Worm (Caenorhabditis elegans): Measurements from ENCODE around the gene nhr-209.

The nhr-209 gene

DNA sequence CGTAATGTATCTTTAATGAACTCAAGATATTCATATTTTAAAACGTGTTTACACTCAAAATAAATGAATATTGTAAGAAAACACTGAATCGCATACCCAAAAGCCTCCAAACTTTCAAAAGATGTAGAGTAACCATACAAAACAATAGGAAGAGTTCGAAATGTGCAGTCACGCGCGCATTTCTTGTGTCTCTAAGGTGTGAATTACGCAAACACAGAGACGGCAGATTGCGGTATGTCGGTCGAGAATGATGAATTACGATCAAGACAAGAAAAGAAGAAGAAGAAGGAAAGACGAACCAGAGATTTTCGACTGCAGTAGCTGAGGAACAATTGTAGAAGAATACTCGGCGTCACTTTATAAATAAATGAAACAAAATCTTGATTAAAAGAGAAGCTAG lies 13.5 kb downstream of the nhr-209 start, which contains the start of gene lhpp-1:
Gene lhpp-1 (minus strand): TSS at position 354 of the 400 bp plus-strand sequence.
- TF ChIP-seq lin-39 (tag; optimal IDR thresholded peaks at IDR 0.05): no peak
- TF ChIP-seq Y55F3AM.14 (GFP tag; optimal IDR thresholded peaks at IDR 0.05): no peak
- TF ChIP-seq ZK546.5 (tag; optimal IDR thresholded peaks at IDR 0.05): no peak
- TF ChIP-seq lin-13 (GFP tag; optimal IDR thresholded peaks at IDR 0.05): no peak
- TF ChIP-seq nhr-129 (tag; optimal IDR thresholded peaks at IDR 0.05): peak; percentile 50
- peak; percentile 29 for TF ChIP-seq unc-55 (GFP tag; optimal IDR thresholded peaks at IDR 0.05)
- TF ChIP-seq sma-3 (GFP tag; optimal IDR thresholded peaks at IDR 0.05): no peak

DNA sequence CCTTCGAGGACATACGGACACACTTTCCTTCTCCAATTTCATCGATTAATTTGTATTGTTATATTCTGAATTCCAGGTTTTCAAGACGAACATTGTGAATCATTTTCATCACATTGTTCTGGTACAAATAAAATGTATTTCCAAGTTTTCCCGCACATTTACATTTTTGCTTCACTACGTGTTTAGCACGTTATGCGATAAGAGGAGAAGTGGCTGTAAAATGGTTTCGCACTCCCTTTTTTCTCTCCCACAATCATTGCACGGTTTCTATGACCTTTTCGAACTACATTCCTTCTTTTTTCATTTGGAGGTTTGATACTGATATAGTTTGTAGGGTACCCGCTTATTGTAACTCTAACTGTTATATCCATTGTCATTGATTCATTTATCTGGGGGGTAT lies 15.8 kb downstream of the nhr-209 start:
- TF ChIP-seq fos-1 (tag; optimal IDR thresholded peaks at IDR 0.05) (peak; percentile 64), blmp-1 (tag; optimal IDR thresholded peaks at IDR 0.05; ENCODE audit: insufficient read depth) (no peak)

DNA sequence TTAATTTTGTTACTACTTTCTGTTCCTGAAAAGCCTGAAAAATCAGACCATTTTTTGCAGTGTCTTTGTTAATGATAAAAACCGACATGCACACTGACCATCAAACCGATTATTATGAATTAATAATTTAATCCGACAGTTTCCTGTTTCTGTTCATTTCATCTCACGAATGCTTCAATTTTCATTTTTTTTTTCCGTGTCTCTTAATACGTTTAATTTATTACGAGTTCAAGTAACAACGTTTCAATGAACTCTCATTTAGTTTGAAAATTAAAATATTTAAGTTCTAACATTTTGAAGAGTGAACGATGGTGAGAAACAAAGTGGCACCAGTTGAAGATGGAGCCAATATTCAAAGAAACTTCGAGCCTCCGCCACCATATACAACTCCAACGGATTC lies 16.7 kb downstream of the nhr-209 start, which contains the start of gene spin-1:
Gene spin-1 (plus strand): TSS at position 301 of the 400 bp plus-strand sequence.
- TF ChIP-seq ceh-82 (tag; optimal IDR thresholded peaks at IDR 0.05) (no peak), crh-2 (tag; optimal IDR thresholded peaks at IDR 0.05) (no peak), Y55F3AM.14 (GFP tag; optimal IDR thresholded peaks at IDR 0.05) (no peak), zag-1 (tag; optimal IDR thresholded peaks at IDR 0.05) (no peak), snpc-4 (tag; optimal IDR thresholded peaks at IDR 0.05) (no peak), peb-1 (tag; optimal IDR thresholded peaks at IDR 0.05) (no peak)

DNA sequence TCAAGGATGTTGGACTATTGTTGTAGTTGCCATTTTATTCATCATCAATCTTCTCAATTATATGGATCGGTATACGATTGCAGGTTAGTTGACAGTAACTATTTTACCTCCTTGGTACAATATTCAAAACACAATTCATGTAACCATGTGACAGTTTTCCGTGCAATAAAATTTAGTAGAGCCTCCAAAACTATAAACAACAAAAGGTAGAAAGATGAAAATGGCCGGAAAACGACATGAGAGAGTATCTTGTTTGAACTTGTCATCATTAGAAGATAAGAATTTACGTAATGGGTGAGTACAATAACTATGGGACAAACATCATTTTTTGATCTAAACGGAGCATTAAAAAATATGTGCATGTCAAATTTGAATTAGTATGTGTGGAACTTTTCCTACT lies 17.2 kb downstream of the nhr-209 start:
- TF ChIP-seq F13H6.1 (tag; optimal IDR thresholded peaks at IDR 0.05): no peak
- no peak for TF ChIP-seq lin-11 (tag; optimal IDR thresholded peaks at IDR 0.05)
- TF ChIP-seq alr-1 (tag; optimal IDR thresholded peaks at IDR 0.05): no peak
- no peak for TF ChIP-seq nhr-237 (tag; optimal IDR thresholded peaks at IDR 0.05)
- peak; percentile 20 for TF ChIP-seq sma-9 (GFP tag; optimal IDR thresholded peaks at IDR 0.05)
- no peak for TF ChIP-seq sma-9 (tag; optimal IDR thresholded peaks at IDR 0.05)

DNA sequence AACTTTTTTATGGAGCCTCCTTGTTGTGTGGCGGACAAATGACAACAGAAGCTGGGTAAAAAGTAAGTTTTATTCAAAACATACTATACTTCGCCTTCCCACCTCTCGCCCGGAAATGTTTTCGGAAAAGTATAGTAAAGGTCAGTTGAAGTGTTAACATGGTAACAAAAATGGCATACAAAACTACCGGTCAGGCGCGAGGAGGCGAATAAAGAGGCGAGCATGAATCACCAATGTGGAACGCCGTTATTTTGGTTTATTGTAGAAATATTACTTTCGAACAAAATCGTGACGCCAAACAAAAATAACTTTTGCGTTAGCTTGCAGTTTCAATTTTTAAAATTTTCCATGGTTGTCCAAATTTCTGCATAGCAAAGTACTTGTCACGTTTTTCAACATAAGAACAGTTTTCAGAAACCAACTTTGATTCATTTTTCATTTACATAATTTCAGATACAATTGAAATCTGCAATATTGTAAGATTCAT lies 19.7 kb downstream of the nhr-209 start, which contains the start of gene C13C4.8:
Gene C13C4.8 (plus strand): TSS at position 437 of the 487 bp plus-strand sequence.
- TF ChIP-seq lin-11 (tag; optimal IDR thresholded peaks at IDR 0.05) (no peak), dmd-4 (tag; optimal IDR thresholded peaks at IDR 0.05) (no peak), sma-9 (GFP tag; optimal IDR thresholded peaks at IDR 0.05) (no peak), sma-9 (tag; optimal IDR thresholded peaks at IDR 0.05) (no peak), ceh-16 (tag; optimal IDR thresholded peaks at IDR 0.05) (no peak), sem-4 (tag; optimal IDR thresholded peaks at IDR 0.05) (no peak), mbf-1 (tag; optimal IDR thresholded peaks at IDR 0.05) (no peak), nhr-21 (tag; optimal IDR thresholded peaks at IDR 0.05) (no peak), C34F6.9 (tag; optimal IDR thresholded peaks at IDR 0.05) (no peak), ztf-4 (tag; optimal IDR thresholded peaks at IDR 0.05) (no peak), nhr-129 (tag; optimal IDR thresholded peaks at IDR 0.05) (no peak), nhr-10 (tag; optimal IDR thresholded peaks at IDR 0.05) (no peak), elt-1 (tag; optimal IDR thresholded peaks at IDR 0.05) (no peak), lin-39 (tag; optimal IDR thresholded peaks at IDR 0.05) (no peak), lsy-2 (tag; optimal IDR thresholded peaks at IDR 0.05) (no peak), R02D3.7 (tag; optimal IDR thresholded peaks at IDR 0.05) (no peak)

DNA sequence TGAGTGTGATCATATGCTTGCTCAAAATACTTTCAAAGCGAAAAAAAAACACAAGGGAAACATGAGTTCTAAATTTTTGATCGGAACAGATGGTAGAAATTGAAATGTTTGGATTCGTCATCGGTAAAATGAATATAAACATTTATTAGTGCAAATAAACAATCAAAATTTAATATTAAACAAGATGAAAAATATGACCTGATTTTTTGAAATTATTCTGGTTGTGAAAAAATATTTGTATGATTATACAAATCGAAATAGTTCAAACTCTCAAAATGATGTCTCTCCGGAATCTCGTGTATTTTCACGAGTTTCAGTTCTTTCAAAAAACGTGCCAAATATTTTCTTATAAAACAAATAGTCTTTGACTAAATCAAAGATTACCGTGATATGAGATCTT lies 22.4 kb downstream of the nhr-209 start, which contains the start of gene C13C4.7:
Gene C13C4.7 (minus strand): TSS at position 101 of the 400 bp plus-strand sequence.
- no peak for TF ChIP-seq nhr-129 (tag; optimal IDR thresholded peaks at IDR 0.05)
- TF ChIP-seq nhr-21 (tag; optimal IDR thresholded peaks at IDR 0.05): no peak
- TF ChIP-seq ceh-82 (tag; optimal IDR thresholded peaks at IDR 0.05): no peak
- TF ChIP-seq ama-1 (optimal IDR thresholded peaks at IDR 0.05): no peak
- TF ChIP-seq ZK546.5 (tag; optimal IDR thresholded peaks at IDR 0.05): no peak
- no peak for TF ChIP-seq elt-3 (tag; optimal IDR thresholded peaks at IDR 0.05)
- no peak for TF ChIP-seq ztf-11 (tag; optimal IDR thresholded peaks at IDR 0.05)
- no peak for TF ChIP-seq nhr-11 (tag; optimal IDR thresholded peaks at IDR 0.05)
- no peak for TF ChIP-seq snpc-4 (tag; optimal IDR thresholded peaks at IDR 0.05)
- no peak for TF ChIP-seq ceh-16 (tag; optimal IDR thresholded peaks at IDR 0.05)
- no peak for TF ChIP-seq elt-1 (tag; optimal IDR thresholded peaks at IDR 0.05)
- no peak for TF ChIP-seq egl-27 (tag; optimal IDR thresholded peaks at IDR 0.05)
- TF ChIP-seq alr-1 (tag; optimal IDR thresholded peaks at IDR 0.05): no peak
- TF ChIP-seq zag-1 (tag; optimal IDR thresholded peaks at IDR 0.05): no peak
- no peak for TF ChIP-seq aly-2 (tag; optimal IDR thresholded peaks at IDR 0.05)
- TF ChIP-seq nhr-25 (tag; optimal IDR thresholded peaks at IDR 0.05): no peak
- TF ChIP-seq nhr-23 (tag; optimal IDR thresholded peaks at IDR 0.05): no peak
- TF ChIP-seq skn-1 (tag; optimal IDR thresholded peaks at IDR 0.05): no peak
- TF ChIP-seq nhr-237 (tag; optimal IDR thresholded peaks at IDR 0.05): no peak

All from whole organism, L2 larva.